Fruit fly (Drosophila melanogaster) whole organism, embryonic: ENCODE measurements around the gene dimm.

ENCODE experiments used
- Ada2b ChIP-seq: fragments of 200-800 bp; sonication (Bioruptor generic); IDR thresholded peaks from 2 replicates; pipeline ENCODE4 v1.3.6; 2022; ENCODE audit warnings: missing biosample characterization, missing genetic modification characterization
- Atf-2 ChIP-seq: fragments of 200-800 bp; sonication (Bioruptor generic); optimal IDR thresholded peaks from 2 replicates; lab custom pipeline; 2016; ENCODE audit warnings: missing biosample characterization, missing genetic modification characterization
- BtbVII ChIP-seq: fragments of 200-800 bp; sonication (Bioruptor generic); optimal IDR thresholded peaks from 3 replicates; lab custom pipeline; 2017; ENCODE audit warnings: missing biosample characterization, mild to moderate bottlenecking, missing genetic modification characterization
- CG10274 ChIP-seq: fragments of 200-800 bp; sonication (Bioruptor generic); optimal IDR thresholded peaks from 3 replicates; lab custom pipeline; 2017; ENCODE audit warnings: missing biosample characterization, mild to moderate bottlenecking, missing genetic modification characterization
- CG10321 ChIP-seq: fragments of 200-800 bp; sonication (Bioruptor generic); IDR thresholded peaks from 2 replicates; pipeline ENCODE4 v1.3.6; 2022; ENCODE audit warnings: missing biosample characterization, missing genetic modification characterization
- CG11247 ChIP-seq: fragments of 200-800 bp; sonication (Bioruptor generic); IDR thresholded peaks from 2 replicates; pipeline ENCODE4 v1.3.6; 2022; ENCODE audit warnings: missing biosample characterization, missing genetic modification characterization
- CG11696 ChIP-seq: fragments of 200-800 bp; sonication (Bioruptor generic); IDR thresholded peaks from 2 replicates; pipeline ENCODE4 v1.3.6; 2022; ENCODE audit warnings: missing biosample characterization, missing genetic modification characterization
- CG15514 ChIP-seq: fragments of 200-800 bp; sonication (Bioruptor generic); optimal IDR thresholded peaks from 3 replicates; lab custom pipeline; 2017; ENCODE audit warnings: missing biosample characterization, missing genetic modification characterization, mild to moderate bottlenecking, moderate library complexity, missing genetic modification reagents
- CG17385 ChIP-seq: fragments of 200-800 bp; sonication (Bioruptor generic); optimal IDR thresholded peaks from 3 replicates; lab custom pipeline; 2018; ENCODE audit warnings: missing biosample characterization, mild to moderate bottlenecking, missing genetic modification characterization
- CG1792 ChIP-seq: fragments of 200-800 bp; sonication (Bioruptor generic); optimal IDR thresholded peaks from 2 replicates; lab custom pipeline; 2016; ENCODE audit warnings: missing biosample characterization, missing genetic modification characterization
- CG18619 ChIP-seq: fragments of 200-800 bp; sonication (Bioruptor generic); optimal IDR thresholded peaks from 3 replicates; lab custom pipeline; 2017; ENCODE audit warnings: missing biosample characterization, mild to moderate bottlenecking, missing genetic modification characterization
- CG18764 ChIP-seq: fragments of 200-800 bp; sonication (Bioruptor generic); optimal IDR thresholded peaks from 3 replicates; lab custom pipeline; 2016; ENCODE audit warnings: missing biosample characterization, missing genetic modification characterization
- CG2129 ChIP-seq: fragments of 200-800 bp; sonication (Bioruptor generic); IDR thresholded peaks from 2 replicates; pipeline ENCODE4 v1.3.6; 2022; ENCODE audit warnings: missing biosample characterization, missing genetic modification characterization; ENCODE audit not compliant: partially characterized antibody
- CG34422 ChIP-seq: fragments of 200-800 bp; sonication (Bioruptor generic); IDR thresholded peaks from 3 replicates; pipeline ENCODE4 v1.3.6; 2022; ENCODE audit warnings: missing biosample characterization, missing genetic modification characterization
- CG3847 ChIP-seq: fragments of 200-800 bp; sonication (Bioruptor generic); IDR thresholded peaks from 2 replicates; pipeline ENCODE4 v1.3.6; 2022; ENCODE audit warnings: missing biosample characterization, missing genetic modification characterization
- CG4282 ChIP-seq: fragments of 200-800 bp; sonication (Bioruptor generic); optimal IDR thresholded peaks from 2 replicates; lab custom pipeline; 2016; ENCODE audit warnings: missing biosample characterization, missing genetic modification characterization
- CG4820 ChIP-seq: fragments of 200-800 bp; sonication (Bioruptor generic); optimal IDR thresholded peaks from 3 replicates; lab custom pipeline; 2016; ENCODE audit warnings: missing biosample characterization, missing genetic modification characterization
- CG5180 ChIP-seq: fragments of 200-800 bp; sonication (Bioruptor generic); optimal IDR thresholded peaks from 3 replicates; lab custom pipeline; 2017; ENCODE audit warnings: missing biosample characterization, missing genetic modification characterization, mild to moderate bottlenecking, moderate library complexity, missing genetic modification reagents
- CG6689 ChIP-seq: fragments of 200-800 bp; sonication (Bioruptor generic); IDR thresholded peaks from 2 replicates; pipeline ENCODE4 v1.3.6; 2022; ENCODE audit warnings: missing biosample characterization, missing genetic modification characterization
- CG9817 ChIP-seq: fragments of 200-800 bp; sonication (Bioruptor generic); optimal IDR thresholded peaks from 2 replicates; lab custom pipeline; 2018; ENCODE audit warnings: missing biosample characterization, mild to moderate bottlenecking, missing genetic modification characterization, moderate library complexity
- D19A ChIP-seq: fragments of 200-800 bp; optimal IDR thresholded peaks from 3 replicates; lab custom pipeline; 2019; ENCODE audit warnings: missing biosample characterization, mild to moderate bottlenecking, missing genetic modification characterization, moderate library complexity
- Deaf1 ChIP-seq: fragments of 200-800 bp; optimal IDR thresholded peaks from 3 replicates; lab custom pipeline; 2019; ENCODE audit warnings: missing biosample characterization, mild to moderate bottlenecking, missing genetic modification characterization, moderate library complexity
- Dek ChIP-seq: fragments of 200-800 bp; sonication (Bioruptor generic); optimal IDR thresholded peaks from 3 replicates; lab custom pipeline; 2019; ENCODE audit warnings: missing biosample characterization, mild to moderate bottlenecking, missing genetic modification characterization, moderate library complexity
- Doc3 ChIP-seq: fragments of 200-800 bp; sonication (Bioruptor generic); IDR thresholded peaks from 3 replicates; pipeline ENCODE4 v1.3.6; 2022; ENCODE audit warnings: missing biosample characterization, missing genetic modification characterization; ENCODE audit not compliant: partially characterized antibody
- Dref ChIP-seq: fragments of 200-800 bp; sonication (Bioruptor generic); IDR thresholded peaks from 2 replicates; pipeline ENCODE4 v1.3.6; 2022; ENCODE audit warnings: missing biosample characterization, missing genetic modification characterization
- Ets65A ChIP-seq: fragments of 200-800 bp; sonication (Bioruptor generic); peaks from one replicate; lab custom pipeline; 2016; ENCODE audit warnings: missing biosample characterization, missing genetic modification characterization
- Fer2 ChIP-seq: fragments of 200-800 bp; sonication (Bioruptor generic); optimal IDR thresholded peaks from 2 replicates; lab custom pipeline; 2018; ENCODE audit warnings: missing biosample characterization, mild to moderate bottlenecking, missing genetic modification characterization, moderate library complexity
- Fer3 ChIP-seq: fragments of 200-800 bp; sonication (Bioruptor generic); optimal IDR thresholded peaks from 2 replicates; lab custom pipeline; 2018; ENCODE audit warnings: missing biosample characterization, mild to moderate bottlenecking, missing genetic modification characterization, moderate library complexity
- Hey ChIP-seq: fragments of 200-800 bp; sonication (Bioruptor generic); optimal IDR thresholded peaks from 3 replicates; lab custom pipeline; 2018; ENCODE audit warnings: missing biosample characterization, mild to moderate bottlenecking, missing genetic modification characterization
- Max ChIP-seq: fragments of 200-800 bp; sonication (Bioruptor generic); optimal IDR thresholded peaks from 2 replicates; lab custom pipeline; 2016; ENCODE audit warnings: missing biosample characterization, mild to moderate bottlenecking, missing genetic modification characterization
- Tbp ChIP-seq: fragments of >200 bp; optimal IDR thresholded peaks from 2 replicates; lab custom pipeline; 2018; ENCODE audit warnings: missing biosample characterization, missing genetic modification characterization
- amos ChIP-seq: fragments of 200-800 bp; sonication (Bioruptor generic); IDR thresholded peaks from 2 replicates; pipeline ENCODE4 v1.3.6; 2022; ENCODE audit warnings: missing biosample characterization, missing genetic modification characterization; ENCODE audit not compliant: partially characterized antibody
- ara ChIP-seq: fragments of 200-800 bp; sonication (Bioruptor generic); IDR thresholded peaks from 2 replicates; pipeline ENCODE4 v1.3.6; 2022; ENCODE audit warnings: missing biosample characterization, missing genetic modification characterization
- cato ChIP-seq: fragments of 200-800 bp; sonication (Bioruptor generic); optimal IDR thresholded peaks from 2 replicates; lab custom pipeline; 2016; ENCODE audit warnings: missing biosample characterization, missing genetic modification characterization, borderline replicate concordance
- cg ChIP-seq: fragments of 200-800 bp; sonication (Bioruptor generic); optimal IDR thresholded peaks from 3 replicates; lab custom pipeline; 2019; ENCODE audit warnings: missing biosample characterization, mild to moderate bottlenecking, missing genetic modification characterization, moderate library complexity
- ems ChIP-seq: fragments of 200-800 bp; sonication (Bioruptor generic); optimal IDR thresholded peaks from 3 replicates; lab custom pipeline; 2016; ENCODE audit warnings: missing biosample characterization, missing genetic modification characterization
- esg ChIP-seq: fragments of 200-800 bp; sonication (Bioruptor generic); conservative IDR thresholded peaks from 2 replicates; pipeline ENCODE4 v1.3.6; 2022; ENCODE audit warnings: missing biosample characterization, missing genetic modification characterization
- her ChIP-seq: fragments of 200-800 bp; sonication (Bioruptor generic); optimal IDR thresholded peaks from 2 replicates; lab custom pipeline; 2016; ENCODE audit warnings: missing biosample characterization, missing genetic modification characterization
- kni ChIP-seq: fragments of 200-800 bp; sonication (Bioruptor generic); optimal IDR thresholded peaks from 3 replicates; lab custom pipeline; 2017; ENCODE audit warnings: mild to moderate bottlenecking, missing biosample characterization, missing genetic modification reagents, missing genetic modification characterization
- lab ChIP-seq: fragments of 200-800 bp; sonication (Bioruptor generic); optimal IDR thresholded peaks from 3 replicates; lab custom pipeline; 2017; ENCODE audit warnings: missing biosample characterization, missing genetic modification characterization, mild to moderate bottlenecking, moderate library complexity, missing genetic modification reagents
- lbe ChIP-seq: fragments of 200-800 bp; sonication (Bioruptor generic); optimal IDR thresholded peaks from 2 replicates; lab custom pipeline; 2016; ENCODE audit warnings: missing biosample characterization, mild to moderate bottlenecking, missing genetic modification characterization
- lola ChIP-seq, 3 experiments: fragments of >200 bp in 2 of 3; fragments of 200-800 bp in 1 of 3; sonication (Bioruptor generic) in 1 of 3; optimal IDR thresholded peaks; 2 replicates each; lab custom pipeline; 2017 to 2019; ENCODE audit warnings: missing biosample characterization in 3 of 3, missing genetic modification characterization in 3 of 3, mild to moderate bottlenecking in 1 of 3, moderate library complexity in 1 of 3
- otp ChIP-seq: fragments of 200-800 bp; sonication (Bioruptor generic); IDR thresholded peaks from 3 replicates; pipeline ENCODE4, ENCODE4 v1.3.6; 2022; ENCODE audit warnings: missing biosample characterization, missing genetic modification characterization
- ro ChIP-seq: fragments of 200-800 bp; sonication (Bioruptor generic); IDR thresholded peaks from 2 replicates; pipeline ENCODE4 v1.3.6; 2022; ENCODE audit warnings: missing biosample characterization, missing genetic modification characterization
- sc ChIP-seq, 3 experiments: fragments of >200 bp in 2 of 3; fragments of 200-800 bp in 1 of 3; sonication (Bioruptor generic) in 1 of 3; optimal IDR thresholded peaks; 2 replicates in 2 of 3; 3 replicates in 1 of 3; lab custom pipeline; 2017; ENCODE audit warnings: mild to moderate bottlenecking in 1 of 3, missing biosample characterization in 1 of 3, missing genetic modification characterization in 1 of 3, missing genetic modification reagents in 1 of 3
- sima ChIP-seq: fragments of 200-800 bp; sonication (Bioruptor generic); optimal IDR thresholded peaks from 2 replicates; lab custom pipeline; 2016; ENCODE audit warnings: missing biosample characterization, missing genetic modification characterization
- sisA ChIP-seq: fragments of 200-800 bp; sonication (Bioruptor generic); IDR thresholded peaks from 2 replicates; pipeline ENCODE4 v1.3.6; 2022; ENCODE audit warnings: missing biosample characterization, missing genetic modification characterization
- sna ChIP-seq: fragments of 200-800 bp; sonication (Bioruptor generic); IDR thresholded peaks from 2 replicates; pipeline ENCODE4 v1.3.6; 2022; ENCODE audit warnings: missing biosample characterization, missing genetic modification characterization; ENCODE audit not compliant: partially characterized antibody
- unpg ChIP-seq: fragments of 200-800 bp; sonication (Bioruptor generic); optimal IDR thresholded peaks from 3 replicates; lab custom pipeline; 2018; ENCODE audit warnings: missing biosample characterization, mild to moderate bottlenecking, missing genetic modification characterization, moderate library complexity

Gene dimm

dm6 chr2L:21309754-21310426 is 21.7 kb upstream of the dimm start, which contains the start of gene Mondo (continued):
- no peak for TF ChIP-seq kni
- TF ChIP-seq cg: peak; percentile 77
- peak; percentile 60 for TF ChIP-seq CG9817 (tag; lab: Kevin White, UChicago)
- no peak for TF ChIP-seq CG1792 (GFP tag; lab: Kevin White, UChicago)
- TF ChIP-seq CG17385 (GFP tag; lab: Kevin White, UChicago): peak; percentile 34
- no peak for TF ChIP-seq Deaf1 (tag; lab: Kevin White, UChicago)
- peak; percentile 3 for TF ChIP-seq ems (GFP tag; lab: Kevin White, UChicago)
- no peak for TF ChIP-seq otp (GFP tag; lab: Robert Waterston, UW)
- no peak; the same call in 1 of the 2 replicates for TF ChIP-seq ara
- no peak for TF ChIP-seq CG2129 (GFP tag; lab: Robert Waterston, UW)
- TF ChIP-seq esg: no peak
- peak; percentile 33 for TF ChIP-seq lab (GFP tag; lab: Kevin White, UChicago)
- no peak for TF ChIP-seq CG4282 (GFP tag; lab: Kevin White, UChicago)
- peak; percentile 40 for TF ChIP-seq Fer3
- no peak for TF ChIP-seq cato (GFP tag; lab: Kevin White, UChicago)
- no peak for TF ChIP-seq Dref (GFP tag; lab: Robert Waterston, UW)
- no peak for TF ChIP-seq Atf-2 (GFP tag; lab: Kevin White, UChicago)
- TF ChIP-seq CG18619 (GFP tag; lab: Kevin White, UChicago): no peak
- TF ChIP-seq unpg (GFP tag; lab: Kevin White, UChicago): peak; percentile 36
- no peak for TF ChIP-seq lola (GFP tag; optimal IDR thresholded peaks at IDR 0.05; lab: Kevin White, UChicago)
- TF ChIP-seq BtbVII (GFP tag; lab: Kevin White, UChicago): no peak
- TF ChIP-seq Fer2: no peak
- no peak for TF ChIP-seq sc (optimal IDR thresholded peaks at IDR 0.05; lab: Kevin White, UChicago)
- TF ChIP-seq sc (GFP tag; optimal IDR thresholded peaks at IDR 0.05; lab: Kevin White, UChicago): no peak
- no peak for TF ChIP-seq Max (GFP tag; lab: Kevin White, UChicago)
- no peak for TF ChIP-seq sima (GFP tag; lab: Kevin White, UChicago)
- no peak for TF ChIP-seq CG34422
- peak; percentile 57; the same call in 1 of the 2 replicates for TF ChIP-seq CG6689 (GFP tag; lab: Robert Waterston, UW)
- peak; percentile 37 for TF ChIP-seq D19A (tag; lab: Kevin White, UChicago)
- TF ChIP-seq CG5180: no peak
- TF ChIP-seq sisA (GFP tag; lab: Robert Waterston, UW): no peak
- TF ChIP-seq amos (GFP tag; lab: Robert Waterston, UW): peak; percentile 40; the same call in 1 of the 2 replicates
- TF ChIP-seq Hey (tag; lab: Kevin White, UChicago): no peak
- TF ChIP-seq Ets65A: peak; percentile 95
- no peak for TF ChIP-seq CG10274 (GFP tag; lab: Kevin White, UChicago)
- no peak for TF ChIP-seq sna (GFP tag; lab: Robert Waterston, UW)
- TF ChIP-seq CG11696 (GFP tag; lab: Robert Waterston, UW): no peak
- TF ChIP-seq her (GFP tag; lab: Kevin White, UChicago): peak; percentile 99
- no peak for TF ChIP-seq CG10321 (GFP tag; lab: Robert Waterston, UW)
- no peak for TF ChIP-seq CG18764 (GFP tag; lab: Kevin White, UChicago)
- TF ChIP-seq ro (GFP tag; lab: Robert Waterston, UW): no peak
- no peak for TF ChIP-seq CG4820
- no peak for TF ChIP-seq Tbp
- peak; percentile 42 for TF ChIP-seq CG15514 (GFP tag; lab: Kevin White, UChicago)
- TF ChIP-seq CG3847 (GFP tag; lab: Robert Waterston, UW): peak; percentile 59
- TF ChIP-seq CG11247 (GFP tag; lab: Robert Waterston, UW): no peak
- no peak for TF ChIP-seq lbe
- no peak for TF ChIP-seq Doc3
- TF ChIP-seq Dek (tag; lab: Kevin White, UChicago): peak; percentile 10
- peak; percentile 29; the same call in 1 of the 2 replicates for TF ChIP-seq Ada2b (GFP tag; lab: Robert Waterston, UW)
